Worm (Caenorhabditis elegans) whole organism, L4 larva: Measurements from ENCODE around the gene C26F1.3.

ENCODE experiments used
- D1046.2 ChIP-seq: fragments of 200-800 bp; sonication (Bioruptor generic); IDR thresholded peaks from 2 replicates; pipeline ENCODE4 v1.3.6; 2022; ENCODE audit warnings: missing genetic modification characterization, missing compliant biosample characterization
- F10B5.3 ChIP-seq: sonication (generic microtip); optimal IDR thresholded peaks from 2 replicates; lab custom pipeline; 2016; ENCODE audit warnings: mild to moderate bottlenecking, missing genetic modification characterization, missing compliant biosample characterization
- F37D6.2 ChIP-seq: sonication (generic microtip); optimal IDR thresholded peaks from 2 replicates; lab custom pipeline; 2016; ENCODE audit warnings: mild to moderate bottlenecking, missing genetic modification characterization, missing compliant biosample characterization
- F44E2.7 ChIP-seq: fragments of 200-800 bp; sonication (Bioruptor generic); IDR thresholded peaks from 2 replicates; pipeline ENCODE4 v2.1.2; 2022; ENCODE audit warnings: missing genetic modification characterization, missing compliant biosample characterization
- ZK337.2 ChIP-seq: fragments of 200-800 bp; sonication (Bioruptor generic); IDR thresholded peaks from 2 replicates; pipeline ENCODE4 v1.3.6; 2022; ENCODE audit warnings: missing genetic modification reagents, missing genetic modification characterization, missing compliant biosample characterization
- aly-2 ChIP-seq: sonication (generic microtip); optimal IDR thresholded peaks from 2 replicates; lab custom pipeline; 2018; ENCODE audit warnings: missing biosample characterization, missing genetic modification characterization
- ceh-20 ChIP-seq: fragments of 200-800 bp; sonication (Bioruptor generic); IDR thresholded peaks from 2 replicates; pipeline ENCODE4 v1.3.6; 2022; ENCODE audit warnings: missing genetic modification reagents, missing genetic modification characterization, missing compliant biosample characterization
- ceh-28 ChIP-seq: fragments of 150-350 bp; optimal IDR thresholded peaks from 2 replicates; lab custom pipeline; 2014; ENCODE audit warnings: missing biosample characterization, missing genetic modification reagents, missing genetic modification characterization
- ceh-32 ChIP-seq: sonication (generic microtip); optimal IDR thresholded peaks from 2 replicates; lab custom pipeline; 2016; ENCODE audit warnings: mild to moderate bottlenecking, missing genetic modification characterization, missing compliant biosample characterization; ENCODE audit not compliant: poor library complexity
- ceh-44 ChIP-seq: fragments of 200-800 bp; sonication (Bioruptor generic); IDR thresholded peaks from 2 replicates; pipeline ENCODE4 v1.3.6; 2022; ENCODE audit warnings: missing genetic modification reagents, missing genetic modification characterization, missing compliant biosample characterization
- ceh-62 ChIP-seq: sonication (generic microtip); optimal IDR thresholded peaks from 2 replicates; lab custom pipeline; 2017; ENCODE audit warnings: missing biosample characterization, missing genetic modification characterization
- daf-16 ChIP-seq, 3 experiments: sonication (generic microtip); optimal IDR thresholded peaks; 2 replicates each; lab custom pipeline; 2016 to 2017; ENCODE audit warnings: missing genetic modification characterization in 3 of 3, missing genetic modification reagents in 3 of 3, mild to moderate bottlenecking in 2 of 3, missing compliant biosample characterization in 2 of 3, missing biosample characterization in 1 of 3, moderate library complexity in 1 of 3
- dmd-6 ChIP-seq: fragments of 200-800 bp; sonication (Bioruptor generic); IDR thresholded peaks from 2 replicates; pipeline ENCODE4 v1.3.6; 2022; ENCODE audit warnings: missing genetic modification reagents, missing genetic modification characterization, missing compliant biosample characterization
- dve-1 ChIP-seq: sonication (generic microtip); optimal IDR thresholded peaks from 2 replicates; lab custom pipeline; 2017; ENCODE audit warnings: antibody characterized with exemption, mild to moderate bottlenecking, missing genetic modification characterization, missing compliant biosample characterization; ENCODE audit not compliant: insufficient read depth
- hlh-11 ChIP-seq: fragments of 200-800 bp; sonication (Bioruptor generic); optimal IDR thresholded peaks from 2 replicates; lab custom pipeline; 2018; ENCODE audit warnings: mild to moderate bottlenecking, missing genetic modification characterization, missing compliant biosample characterization
- lim-7 ChIP-seq: fragments of 200-800 bp; sonication (Bioruptor generic); IDR thresholded peaks from 2 replicates; pipeline ENCODE4 v1.3.6; 2022; ENCODE audit warnings: missing genetic modification characterization, missing compliant biosample characterization
- lin-13 ChIP-seq: fragments of 150-350 bp; optimal IDR thresholded peaks from 2 replicates; lab custom pipeline; 2014; ENCODE audit warnings: missing biosample characterization, missing genetic modification reagents, missing genetic modification characterization
- lin-39 ChIP-seq: fragments of 150-350 bp; optimal IDR thresholded peaks from 2 replicates; lab custom pipeline; 2014; ENCODE audit warnings: missing biosample characterization, missing genetic modification reagents, missing genetic modification characterization
- mdt-29 ChIP-seq: fragments of 200-800 bp; sonication (Bioruptor generic); IDR thresholded peaks from 2 replicates; pipeline ENCODE4 v1.3.6; 2022; ENCODE audit warnings: missing genetic modification reagents, missing genetic modification characterization, missing compliant biosample characterization
- mes-2 ChIP-seq: sonication (generic microtip); optimal IDR thresholded peaks from 2 replicates; lab custom pipeline; 2016; ENCODE audit warnings: missing genotype, mild to moderate bottlenecking, missing genetic modification characterization, missing compliant biosample characterization; ENCODE audit not compliant: poor library complexity, severe bottlenecking
- nhr-11 ChIP-seq: fragments of 150-350 bp; optimal IDR thresholded peaks from 2 replicates; lab custom pipeline; 2014; ENCODE audit warnings: missing biosample characterization, missing genetic modification characterization
- nhr-111 ChIP-seq: fragments of 200-800 bp; sonication (Bioruptor generic); optimal IDR thresholded peaks from 2 replicates; lab custom pipeline; 2018; ENCODE audit warnings: mild to moderate bottlenecking, missing genetic modification characterization, missing compliant biosample characterization
- nhr-25 ChIP-seq: sonication (generic microtip); optimal IDR thresholded peaks from 2 replicates; lab custom pipeline; 2017; ENCODE audit warnings: missing genetic modification characterization, mild to moderate bottlenecking, missing compliant biosample characterization, antibody characterized with exemption, moderate library complexity, borderline replicate concordance; ENCODE audit not compliant: insufficient read depth
- nhr-41 ChIP-seq: fragments of 200-800 bp; sonication (Bioruptor generic); IDR thresholded peaks from 2 replicates; pipeline ENCODE4 v1.3.6; 2022; ENCODE audit warnings: missing genetic modification reagents, missing genetic modification characterization, missing compliant biosample characterization
- nhr-77 ChIP-seq: fragments of 150-350 bp; optimal IDR thresholded peaks from 2 replicates; lab custom pipeline; 2014; ENCODE audit warnings: missing biosample characterization, missing genetic modification characterization
- pha-4 ChIP-seq, 2 experiments: fragments of 150-350 bp in 1 of 2; fragments of 200-800 bp in 1 of 2; sonication (Bioruptor generic) in 1 of 2; IDR thresholded peaks in 1 of 2; optimal IDR thresholded peaks in 1 of 2; 2 replicates each; pipeline versions ENCODE4 v1.3.6 to Lab custom; 2014 to 2022; ENCODE audit warnings: missing genetic modification characterization in 2 of 2, missing genetic modification reagents in 2 of 2, missing biosample characterization in 1 of 2, missing compliant biosample characterization in 1 of 2
- php-3 ChIP-seq: fragments of 200-800 bp; sonication (Bioruptor generic); IDR thresholded peaks from 2 replicates; pipeline ENCODE4 v1.3.6; 2022; ENCODE audit warnings: missing genetic modification reagents, missing genetic modification characterization, missing compliant biosample characterization
- pqm-1 ChIP-seq: sonication (generic microtip); optimal IDR thresholded peaks from 2 replicates; lab custom pipeline; 2017; ENCODE audit warnings: missing biosample characterization, missing genetic modification characterization
- snpc-4 ChIP-seq: fragments of 150-350 bp; optimal IDR thresholded peaks from 2 replicates; lab custom pipeline; 2014; ENCODE audit warnings: missing biosample characterization, missing genetic modification characterization
- spr-3 ChIP-seq: fragments of 200-800 bp; sonication (Bioruptor generic); optimal IDR thresholded peaks from 2 replicates; lab custom pipeline; 2018; ENCODE audit warnings: mild to moderate bottlenecking, missing genetic modification characterization, missing compliant biosample characterization
- unc-62 ChIP-seq, 3 experiments: fragments of 150-350 bp in 1 of 3; sonication (generic microtip); optimal IDR thresholded peaks in 2 of 3; peaks in 1 of 3; 1 replicate in 1 of 3; 2 replicates in 2 of 3; lab custom pipeline; 2014 to 2017; ENCODE audit warnings: missing biosample characterization in 3 of 3, missing genetic modification characterization in 3 of 3, missing genetic modification reagents in 3 of 3, missing genotype in 1 of 3
- zfp-3 ChIP-seq: fragments of 200-800 bp; sonication (Bioruptor generic); conservative IDR thresholded peaks from 2 replicates; pipeline ENCODE4 v1.3.6; 2022; ENCODE audit warnings: missing genetic modification reagents, missing genetic modification characterization, missing compliant biosample characterization
- ztf-7 ChIP-seq: fragments of 150-350 bp; optimal IDR thresholded peaks from 2 replicates; lab custom pipeline; 2014; ENCODE audit warnings: missing biosample characterization, missing genetic modification characterization

The C26F1.3 gene

DNA sequence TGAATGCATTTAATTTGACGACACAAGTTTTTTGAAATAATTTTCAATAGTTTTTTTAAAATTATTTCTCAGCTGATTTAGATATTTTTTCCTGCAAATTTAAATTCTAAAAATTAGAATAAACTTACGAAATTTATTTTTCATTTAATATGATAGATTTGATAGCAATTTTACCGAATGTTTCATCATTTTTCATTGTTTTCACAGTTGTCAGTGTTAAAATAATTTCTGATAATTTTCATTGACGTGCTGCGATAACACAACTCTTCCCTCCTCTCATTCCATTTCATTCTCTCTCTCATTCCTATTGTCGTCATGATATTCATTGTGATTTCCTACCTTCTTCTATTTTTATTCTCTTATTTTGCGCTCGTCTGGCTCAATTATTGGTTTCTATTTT is 16.9 kb upstream of the C26F1.3 start, which contains the start of gene hint-3:
TSS of gene hint-3 (plus strand) at position 301 of the 400 bp plus-strand sequence.
- TF ChIP-seq dve-1 (peak; percentile 13), ceh-32 (no peak), php-3 (GFP tag; lab: Robert Waterston, UW) (0 out of 2 replicates have a peak, but pooled peaks have one; percentile 25), ZK337.2 (GFP tag; lab: Robert Waterston, UW) (no peak), nhr-41 (GFP tag; lab: Robert Waterston, UW) (no peak), ztf-7 (tag; lab: Kevin White, UChicago) (peak; percentile 20), unc-62 (GFP tag; optimal IDR thresholded peaks at IDR 0.05 in 1 of 2; lab: Kevin White, UChicago) (no peak), unc-62 (tag; optimal IDR thresholded peaks at IDR 0.05; lab: Kevin White, UChicago) (no peak), ceh-28 (tag; lab: Kevin White, UChicago) (no peak), pqm-1 (tag; lab: Kevin White, UChicago) (peak; percentile 28), D1046.2 (GFP tag; lab: Robert Waterston, UW) (no peak), dmd-6 (GFP tag; lab: Robert Waterston, UW) (peak; percentile 32; the same call in 1 of the 2 replicates), zfp-3 (GFP tag; lab: Robert Waterston, UW) (no peak), F37D6.2 (no peak), daf-16 (GFP tag; optimal IDR thresholded peaks at IDR 0.05; lab: Kevin White, UChicago) (no peak), daf-16 (tag; optimal IDR thresholded peaks at IDR 0.05; lab: Kevin White, UChicago) (peak; percentile 64), hlh-11 (tag; lab: Kevin White, UChicago) (no peak)

DNA sequence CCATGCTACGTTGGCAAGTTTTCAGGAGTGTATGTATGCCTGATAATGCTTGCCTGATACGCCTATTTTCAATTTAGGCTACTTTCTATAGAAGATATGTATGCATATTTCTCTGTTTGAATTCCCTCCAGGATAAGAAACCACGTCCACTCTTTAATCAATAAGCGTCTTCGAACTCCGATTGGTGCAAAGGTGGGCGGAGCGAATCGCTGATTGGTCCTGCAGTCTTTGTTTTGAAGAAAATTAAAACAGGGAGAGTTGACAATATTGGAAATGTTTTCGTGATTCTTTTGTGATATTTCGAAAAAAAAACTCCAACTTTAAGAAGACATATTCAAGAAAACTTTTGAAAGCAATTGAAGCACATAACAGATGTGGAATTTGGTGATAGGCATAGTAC is 15.2 kb upstream of the C26F1.3 start:
- TF ChIP-seq F44E2.7 (GFP tag; lab: Robert Waterston, UW) (no peak), mdt-29 (GFP tag; lab: Robert Waterston, UW) (0 out of 2 replicates have a peak, but pooled peaks have one; percentile 20)
- TF ChIP-seq, all 104 proteins: peak for 1

DNA sequence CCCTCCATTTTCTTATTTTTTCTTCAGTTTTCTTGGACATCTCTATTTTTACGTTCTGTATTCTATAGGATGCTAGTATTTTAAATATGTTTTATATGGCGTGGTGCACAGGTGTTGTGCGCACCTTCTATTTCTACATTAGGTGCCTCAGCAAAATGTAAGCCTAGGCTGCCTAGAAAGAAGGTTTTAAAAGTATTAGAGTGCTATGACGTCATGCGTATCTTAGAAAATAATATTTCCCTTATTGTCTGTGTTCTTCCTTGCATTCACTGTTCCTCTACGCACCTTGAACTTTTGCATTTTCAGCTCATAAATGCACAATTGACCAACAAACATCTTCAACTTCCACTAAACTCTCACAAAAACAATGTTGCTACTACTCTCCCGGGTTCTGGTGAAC is 6.1 kb upstream of the C26F1.3 start, which contains the start of gene frpr-3:
TSS of gene frpr-3 (plus strand) at position 301 of the 400 bp plus-strand sequence.
- TF ChIP-seq mes-2 (tag; lab: Kevin White, UChicago) = no peak
- TF ChIP-seq D1046.2 (GFP tag; lab: Robert Waterston, UW) = no peak
- no peak for TF ChIP-seq lim-7 (GFP tag; lab: Robert Waterston, UW)

DNA sequence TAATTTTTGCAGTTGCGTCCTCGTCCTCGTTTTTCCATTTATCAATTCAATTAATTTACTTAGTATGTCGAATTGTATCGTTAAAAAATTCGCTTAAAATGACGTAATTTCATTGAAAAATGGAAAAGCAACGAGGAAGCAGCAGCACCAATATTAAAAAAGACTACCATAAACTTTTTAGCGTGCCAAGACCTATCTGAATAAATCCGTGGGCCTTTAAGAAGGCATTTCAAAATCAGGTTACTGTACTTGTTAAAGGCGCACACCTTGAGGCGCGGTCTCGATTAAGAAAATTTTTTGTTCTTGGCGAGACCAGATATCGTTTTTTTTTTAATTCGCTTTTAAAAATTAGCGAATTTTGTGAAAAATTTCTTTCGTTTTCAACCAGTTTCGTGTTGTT is 3.5 kb upstream of the C26F1.3 start:
- no peak for TF ChIP-seq pqm-1 (tag; lab: Kevin White, UChicago)
- TF ChIP-seq snpc-4 = no peak
- no peak for TF ChIP-seq nhr-25 (tag; lab: Kevin White, UChicago)
- TF ChIP-seq nhr-11 (tag; lab: Kevin White, UChicago) = no peak
- no peak for TF ChIP-seq ceh-20 (GFP tag; lab: Robert Waterston, UW)
- no peak for TF ChIP-seq aly-2
- no peak for TF ChIP-seq F10B5.3
- no peak for TF ChIP-seq spr-3 (GFP tag; lab: Kevin White, UChicago)
- TF ChIP-seq pha-4 (GFP tag; IDR thresholded peaks at IDR 0.05; lab: Robert Waterston, UW) = no peak
- no peak for TF ChIP-seq pha-4 (tag; optimal IDR thresholded peaks at IDR 0.05; lab: Kevin White, UChicago)
- no peak for TF ChIP-seq lin-13 (GFP tag; lab: Kevin White, UChicago)
- no peak for TF ChIP-seq ceh-44 (GFP tag; lab: Robert Waterston, UW)
- TF ChIP-seq nhr-77 = no peak
- TF ChIP-seq ceh-32 = no peak
- TF ChIP-seq lin-39 = no peak
- TF ChIP-seq ceh-28 (tag; lab: Kevin White, UChicago) = no peak
- no peak for TF ChIP-seq mdt-29 (GFP tag; lab: Robert Waterston, UW)
- no peak for TF ChIP-seq ceh-62
- TF ChIP-seq nhr-111 (GFP tag; lab: Kevin White, UChicago) = no peak
